Worm (Caenorhabditis elegans): ENCODE data around the gene phlp-2.

- TF ChIP-seq nhr-12 (tag; optimal IDR thresholded peaks at IDR 0.05) (no peak), ceh-82 (tag; optimal IDR thresholded peaks at IDR 0.05) (no peak), nhr-237 (tag; optimal IDR thresholded peaks at IDR 0.05) (no peak), lin-15B (tag; optimal IDR thresholded peaks at IDR 0.05) (no peak), egl-5 (tag; optimal IDR thresholded peaks at IDR 0.05) (no peak), fkh-2 (tag; optimal IDR thresholded peaks at IDR 0.05) (no peak), mdl-1 (tag; optimal IDR thresholded peaks at IDR 0.05) (no peak)
These were observed 30.8 kb downstream of the phlp-2 start for ce11 chrIII:4240126-4240525.
